Fruit fly (Drosophila melanogaster): ENCODE measurements around the gene CG8837.

DNA sequence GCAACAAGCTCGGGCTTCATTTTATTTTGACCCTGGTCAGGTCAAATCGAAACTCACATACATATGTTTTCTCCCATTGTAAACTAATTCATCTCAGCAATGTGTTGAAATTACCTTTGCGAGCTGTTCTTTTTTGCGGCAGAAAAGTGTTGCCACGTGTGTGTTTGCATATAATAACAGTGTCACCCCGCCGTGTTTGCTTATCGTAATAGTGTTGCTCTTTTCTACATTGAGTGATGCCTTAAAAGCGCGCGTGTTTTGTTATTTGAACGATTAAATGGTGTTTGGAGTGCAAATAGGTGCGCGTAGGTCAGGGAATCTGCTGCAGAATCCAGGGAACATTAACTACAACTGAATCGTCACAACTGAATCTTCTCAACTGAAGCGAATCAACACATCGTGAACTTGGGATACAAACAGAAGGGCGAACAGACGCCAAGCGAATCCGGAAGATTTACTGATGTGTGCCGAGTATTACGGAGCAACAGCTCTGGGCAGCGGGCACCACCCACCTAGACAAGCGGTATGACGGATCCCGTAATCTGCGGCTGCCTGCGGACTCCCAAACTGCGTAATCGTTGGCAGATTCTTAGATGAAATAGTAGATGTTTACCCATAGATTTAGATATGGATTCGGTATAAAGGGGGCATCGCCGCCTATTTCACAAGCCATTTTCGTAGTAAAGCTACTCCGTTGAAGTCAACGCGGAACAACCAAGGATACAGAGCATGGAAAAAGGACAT, 11.3 kb upstream of the CG8837 start, which contains the start of gene CG15406:
- TF ChIP-seq fd96Ca (GFP tag; IDR thresholded peaks at IDR 0.05) (no peak), EcR (GFP tag; optimal IDR thresholded peaks at IDR 0.05) (no peak), Pif1B (GFP tag; optimal IDR thresholded peaks at IDR 0.05) (no peak), CG10348 (GFP tag; IDR thresholded peaks at IDR 0.05) (no peak), Pif1A (GFP tag; optimal IDR thresholded peaks at IDR 0.05) (no peak), gl (tag; optimal IDR thresholded peaks at IDR 0.05) (no peak), CG15710 (tag; optimal IDR thresholded peaks at IDR 0.05) (no peak)

Data from whole organism, pupa.